Worm (Caenorhabditis elegans): Measurements from ENCODE around the gene C05D10.4.

ce11 chrIII:6067557-6067956 lies 35.1 kb downstream of the C05D10.4 start, which contains the start of gene mapk-15:
- TF ChIP-seq nhr-84 (tag; optimal IDR thresholded peaks at IDR 0.05): no peak
- TF ChIP-seq nhr-47 (tag; optimal IDR thresholded peaks at IDR 0.05): no peak
- TF ChIP-seq snpc-4 (tag; optimal IDR thresholded peaks at IDR 0.05): no peak
- no peak for TF ChIP-seq nhr-85 (tag)
- no peak for TF ChIP-seq elt-2 (tag; optimal IDR thresholded peaks at IDR 0.05)
- TF ChIP-seq nhr-12 (tag; optimal IDR thresholded peaks at IDR 0.05): no peak
- TF ChIP-seq nhr-20 (tag; optimal IDR thresholded peaks at IDR 0.05): no peak
- no peak for TF ChIP-seq sox-4 (tag; optimal IDR thresholded peaks at IDR 0.05)
- TF ChIP-seq lin-35 (GFP tag; optimal IDR thresholded peaks at IDR 0.05): no peak
- TF ChIP-seq lin-13 (GFP tag; optimal IDR thresholded peaks at IDR 0.05): no peak
- TF ChIP-seq skn-1 (tag; optimal IDR thresholded peaks at IDR 0.05): no peak
- TF ChIP-seq nhr-237 (tag; optimal IDR thresholded peaks at IDR 0.05): no peak
- TF ChIP-seq blmp-1 (tag; optimal IDR thresholded peaks at IDR 0.05): no peak
- TF ChIP-seq ztf-11 (tag; optimal IDR thresholded peaks at IDR 0.05): no peak

Data from whole organism, L1 larva.